Worm (Caenorhabditis elegans): ENCODE data around the gene sra-7.

Gene sra-7

DNA sequence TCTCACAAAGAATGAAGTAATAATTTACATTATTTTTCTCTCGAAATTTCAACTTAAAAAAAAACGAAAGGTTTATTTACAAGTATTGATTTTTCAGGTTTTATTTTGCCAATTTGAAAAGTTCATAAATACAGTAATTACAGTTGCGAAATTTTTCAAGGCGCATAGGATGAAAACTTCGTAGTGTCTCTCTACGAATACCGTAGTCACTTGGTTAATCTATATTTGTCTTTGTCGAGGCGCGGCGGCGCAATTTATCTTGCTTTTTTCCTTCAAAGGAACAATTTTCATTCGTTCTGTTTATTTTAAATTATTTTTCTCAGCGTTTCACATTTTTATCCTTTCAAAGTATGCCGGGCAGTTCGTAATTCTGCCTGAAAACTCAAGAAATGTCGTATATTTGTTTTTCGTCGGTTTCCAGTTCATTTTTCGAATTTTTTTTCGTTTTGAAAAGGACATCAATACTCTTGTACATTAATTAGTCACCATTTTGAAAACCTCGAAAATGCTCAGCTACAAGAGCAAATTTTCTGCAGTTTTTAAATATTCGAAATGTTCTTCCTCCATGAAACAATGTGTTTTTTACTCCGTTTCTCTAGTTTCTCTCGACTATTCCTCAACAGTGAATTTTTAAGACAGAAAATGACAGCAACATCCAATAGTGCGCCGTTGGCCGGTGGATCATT lies 20.8 kb upstream of the sra-7 start, which contains the start of gene mex-6:
mex-6 (plus strand) TSS at position 636 of the 686 bp plus-strand sequence.
- TF ChIP-seq snpc-4 (tag; optimal IDR thresholded peaks at IDR 0.05) (no peak), unc-39 (tag; optimal IDR thresholded peaks at IDR 0.05) (no peak), mab-5 (tag; optimal IDR thresholded peaks at IDR 0.05) (no peak), blmp-1 (tag; optimal IDR thresholded peaks at IDR 0.05) (no peak), drap-1 (GFP tag; optimal IDR thresholded peaks at IDR 0.05) (no peak), mep-1 (tag; optimal IDR thresholded peaks at IDR 0.05) (no peak), sem-2 (GFP tag; optimal IDR thresholded peaks at IDR 0.05) (no peak), tbx-8 (GFP tag; optimal IDR thresholded peaks at IDR 0.05) (no peak)

DNA sequence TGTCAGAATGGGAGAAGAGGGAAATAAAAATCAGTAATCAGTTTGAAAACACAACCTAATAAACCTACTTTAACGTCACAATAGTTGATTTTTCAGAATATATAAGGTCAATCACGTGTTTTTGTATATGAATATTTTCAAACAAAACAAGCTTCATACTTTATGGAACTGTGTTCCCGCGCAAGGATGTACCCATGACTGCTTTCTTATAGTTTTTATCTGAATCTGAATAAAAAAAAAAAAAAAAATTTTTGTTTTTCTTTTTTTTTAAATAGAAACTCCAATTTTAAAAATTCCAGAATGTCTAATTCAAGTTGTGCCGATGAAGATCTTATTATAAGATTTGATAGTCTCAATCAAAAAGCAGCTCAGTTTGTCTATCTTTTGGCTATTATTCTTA lies 16.0 kb upstream of the sra-7 start, which contains the start of gene sra-2:
sra-2 (plus strand) TSS at position 301 of the 400 bp plus-strand sequence.
- TF ChIP-seq ceh-43 (GFP tag; optimal IDR thresholded peaks at IDR 0.05) (no peak), nhr-28 (tag; optimal IDR thresholded peaks at IDR 0.05) (no peak), nhr-237 (tag; optimal IDR thresholded peaks at IDR 0.05) (no peak), bed-3 (GFP tag; optimal IDR thresholded peaks at IDR 0.05) (no peak), ceh-39 (tag; optimal IDR thresholded peaks at IDR 0.05) (no peak), nhr-2 (tag; optimal IDR thresholded peaks at IDR 0.05) (no peak), ham-2 (GFP tag; optimal IDR thresholded peaks at IDR 0.05) (no peak), pha-4 (tag; optimal IDR thresholded peaks at IDR 0.05) (no peak), elt-3 (tag; optimal IDR thresholded peaks at IDR 0.05) (no peak), sem-2 (GFP tag; optimal IDR thresholded peaks at IDR 0.05) (no peak), lin-13 (tag; optimal IDR thresholded peaks at IDR 0.05) (no peak), ceh-83 (GFP tag; optimal IDR thresholded peaks at IDR 0.05) (no peak), sptf-1 (tag; optimal IDR thresholded peaks at IDR 0.05) (no peak)

DNA sequence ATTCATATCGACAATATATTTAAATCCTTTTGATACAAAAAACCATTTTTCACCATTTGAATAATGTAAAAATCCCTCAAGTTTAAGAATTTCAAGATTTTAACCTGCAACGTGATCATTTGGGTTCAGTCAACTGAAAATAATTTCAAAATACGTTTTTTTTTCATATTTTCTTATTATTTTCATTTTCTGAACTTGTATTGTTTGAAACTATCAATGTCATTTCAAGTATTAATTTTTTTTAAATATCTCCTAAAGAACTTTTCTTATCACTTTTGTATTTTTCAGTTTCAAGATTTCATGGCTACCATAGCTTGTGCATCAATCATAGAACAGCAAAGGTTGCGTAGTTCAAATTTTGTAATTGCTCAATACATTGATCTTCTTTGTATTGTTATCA lies 12.5 kb upstream of the sra-7 start, which contains the start of gene sra-9:
sra-9 (plus strand) TSS at position 301 of the 400 bp plus-strand sequence.
- TF ChIP-seq zip-8 (tag; optimal IDR thresholded peaks at IDR 0.05) (no peak), pha-4 (tag; optimal IDR thresholded peaks at IDR 0.05) (no peak), bed-3 (GFP tag; optimal IDR thresholded peaks at IDR 0.05) (no peak), lin-32 (GFP tag; optimal IDR thresholded peaks at IDR 0.05) (no peak), cnd-1 (tag; optimal IDR thresholded peaks at IDR 0.05) (no peak), ces-1 (GFP tag; optimal IDR thresholded peaks at IDR 0.05) (no peak), flh-1 (GFP tag; optimal IDR thresholded peaks at IDR 0.05) (no peak), nhr-2 (tag; optimal IDR thresholded peaks at IDR 0.05) (no peak), elt-3 (tag; optimal IDR thresholded peaks at IDR 0.05) (no peak), sem-2 (GFP tag; optimal IDR thresholded peaks at IDR 0.05) (no peak), mab-5 (tag; optimal IDR thresholded peaks at IDR 0.05) (no peak), lsy-2 (tag; optimal IDR thresholded peaks at IDR 0.05) (no peak), hlh-1 (tag; optimal IDR thresholded peaks at IDR 0.05) (no peak), ham-2 (GFP tag; optimal IDR thresholded peaks at IDR 0.05) (no peak), nhr-28 (tag; optimal IDR thresholded peaks at IDR 0.05) (no peak), unc-62 (GFP tag; optimal IDR thresholded peaks at IDR 0.05) (no peak), nhr-237 (tag; optimal IDR thresholded peaks at IDR 0.05) (no peak), blmp-1 (tag; optimal IDR thresholded peaks at IDR 0.05) (no peak), drap-1 (GFP tag; optimal IDR thresholded peaks at IDR 0.05) (no peak), unc-120 (tag; optimal IDR thresholded peaks at IDR 0.05; ENCODE audit: poor library complexity, severe bottlenecking) (no peak)

DNA sequence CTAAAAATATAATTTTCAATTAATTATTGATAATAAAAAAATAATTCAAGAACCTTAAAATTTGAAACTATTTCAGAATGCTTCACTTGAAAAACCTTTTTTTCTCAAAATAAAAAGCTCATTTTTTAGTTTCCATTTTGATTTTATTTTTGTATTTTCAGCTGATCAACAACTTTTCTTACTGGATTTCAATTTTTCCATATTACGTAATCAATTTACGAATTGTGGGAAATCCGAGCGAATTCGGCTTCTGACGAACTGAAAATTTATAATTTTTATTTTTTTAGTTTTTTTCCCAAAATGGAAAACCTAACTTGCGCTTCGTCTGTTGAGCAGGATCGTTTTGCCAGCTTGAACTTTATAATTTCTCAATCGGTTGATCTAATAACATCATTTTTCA lies 7.1 kb upstream of the sra-7 start, which contains the start of gene sra-8:
sra-8 (plus strand) TSS at position 301 of the 400 bp plus-strand sequence.
- TF ChIP-seq M03D4.4 (tag; optimal IDR thresholded peaks at IDR 0.05) = no peak
- TF ChIP-seq zip-8 (tag; optimal IDR thresholded peaks at IDR 0.05) = peak; percentile 51
- TF ChIP-seq ztf-11 (tag; optimal IDR thresholded peaks at IDR 0.05) = no peak
- no peak for TF ChIP-seq sptf-1 (tag; optimal IDR thresholded peaks at IDR 0.05)
- no peak for TF ChIP-seq snpc-4 (tag; optimal IDR thresholded peaks at IDR 0.05)
- TF ChIP-seq mab-5 (tag; optimal IDR thresholded peaks at IDR 0.05) = no peak
- no peak for TF ChIP-seq ceh-39 (tag; optimal IDR thresholded peaks at IDR 0.05)
- no peak for TF ChIP-seq nhr-76 (tag; optimal IDR thresholded peaks at IDR 0.05)

DNA sequence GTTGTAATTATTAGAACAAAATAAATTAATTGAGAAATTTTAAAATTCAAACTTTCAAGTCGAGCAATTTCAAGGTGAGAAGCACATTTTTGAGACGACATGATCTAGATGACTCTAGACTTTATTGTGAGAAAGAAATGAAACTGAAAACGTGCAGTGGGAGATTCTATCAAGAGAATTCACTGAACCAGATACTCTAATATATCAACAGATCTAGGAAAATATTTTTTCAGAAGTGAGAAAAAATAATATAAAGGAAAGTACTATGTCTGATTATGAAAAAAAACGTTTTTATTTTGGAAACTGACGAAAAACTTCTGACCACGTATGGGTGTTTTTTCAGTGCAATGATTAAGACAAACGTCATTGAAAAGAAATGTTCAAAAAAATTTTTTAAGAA lies 3.8 kb upstream of the sra-7 start, which contains the start of gene sra-3:
sra-3 (minus strand) TSS at position 101 of the 400 bp plus-strand sequence.
- no peak for TF ChIP-seq ham-2 (GFP tag; optimal IDR thresholded peaks at IDR 0.05)
- no peak for TF ChIP-seq elt-1 (tag; optimal IDR thresholded peaks at IDR 0.05; ENCODE audit: borderline replicate concordance, insufficient read depth)
- no peak for TF ChIP-seq M03D4.4 (tag; optimal IDR thresholded peaks at IDR 0.05)
- TF ChIP-seq ceh-43 (GFP tag; optimal IDR thresholded peaks at IDR 0.05) = no peak
